Fruit fly (Drosophila melanogaster) whole organism, larva: Measurements from ENCODE around the gene Naprt.
A peak's percentile ranks its signal among the peaks of the same experiment; 100 is the strongest.

Experiments
- noc ChIP-seq: fragments of 200-800 bp; sonication (Bioruptor generic); optimal IDR thresholded peaks from 3 replicates; lab custom pipeline; 2019; ENCODE audit warnings: missing biosample characterization, mild to moderate bottlenecking, missing genetic modification characterization, moderate library complexity

Gene Naprt

DNA sequence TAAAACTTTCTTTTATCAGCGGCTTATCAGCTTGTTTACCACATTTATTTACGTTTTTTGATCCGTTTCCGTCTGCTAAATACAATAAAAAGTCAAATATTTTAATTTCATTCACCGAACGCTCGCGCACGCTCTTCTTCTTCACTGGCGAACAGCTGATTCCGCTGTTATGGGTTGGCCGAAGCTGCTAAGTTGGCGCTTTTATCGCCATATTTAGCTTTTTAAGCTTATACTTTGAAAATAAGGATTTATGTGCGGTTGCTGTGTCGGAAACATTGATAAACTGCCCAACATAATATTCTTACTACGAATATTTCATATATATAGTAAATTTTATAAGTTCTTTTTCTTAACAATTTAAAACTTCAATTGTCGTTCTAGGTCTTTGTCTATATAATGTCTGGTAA lies at the start of gene Naprt:
TSS of gene Naprt (minus strand) at position 159 of the 407 bp plus-strand sequence.
- no peak for TF ChIP-seq noc

DNA sequence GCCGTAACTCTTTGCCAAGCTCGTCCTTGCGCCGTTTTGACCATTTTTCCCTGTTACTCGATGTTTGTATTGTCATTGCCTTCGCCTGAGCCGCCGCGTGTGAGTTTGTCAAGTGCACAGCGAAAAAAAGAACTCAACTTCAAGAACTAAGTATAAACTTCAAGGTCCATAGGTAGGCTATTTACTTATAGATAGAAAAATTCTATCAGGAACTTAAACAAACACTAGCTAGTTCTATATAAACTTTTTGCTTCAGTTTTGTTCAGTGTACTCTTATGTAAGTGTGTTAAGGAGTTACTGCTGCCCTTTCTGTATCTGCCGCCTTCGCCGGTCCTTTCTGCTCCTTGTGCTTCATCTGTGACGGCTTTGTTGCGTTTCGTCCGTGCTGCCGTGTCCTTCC lies 48.5 kb upstream of the Naprt start:
- no peak for TF ChIP-seq noc

DNA sequence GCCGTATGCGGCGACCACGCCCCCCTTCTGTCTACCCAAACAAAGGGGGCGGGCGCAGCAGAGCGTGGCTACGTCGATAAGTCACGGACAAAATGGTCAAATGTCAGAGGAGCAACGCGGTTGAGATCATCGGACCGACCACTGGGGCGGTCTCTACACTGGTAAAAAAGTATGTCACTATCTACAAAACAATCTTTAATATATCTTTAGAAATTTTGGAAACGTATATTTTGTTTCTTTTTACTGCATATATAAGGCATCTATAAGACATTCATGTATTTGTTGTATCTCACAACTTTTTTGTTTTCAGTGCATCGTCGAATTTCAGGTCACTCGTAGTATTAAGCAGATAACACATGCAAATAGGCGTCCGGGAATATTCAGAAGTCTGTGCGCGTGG lies 43.6 kb upstream of the Naprt start:
- TF ChIP-seq noc, result no peak

DNA sequence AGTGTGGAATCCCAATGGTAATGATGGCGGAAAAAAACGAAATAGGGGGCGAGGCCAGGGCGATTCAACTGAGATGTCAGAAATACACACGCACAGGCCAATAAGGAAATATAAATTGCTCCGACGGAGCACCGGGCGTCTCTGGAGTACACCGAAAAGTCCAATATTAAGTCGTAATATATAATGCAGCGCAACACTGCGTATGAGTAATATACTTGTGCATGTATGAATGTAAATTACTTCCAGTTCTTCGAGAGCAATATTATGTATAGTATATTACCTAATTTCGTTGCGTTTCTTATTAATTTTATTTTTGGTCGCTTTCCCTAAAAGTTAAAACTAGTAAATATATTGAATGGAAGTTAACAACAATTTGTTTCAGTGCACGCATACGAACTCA lies 32.7 kb upstream of the Naprt start:
- TF ChIP-seq noc, result no peak

DNA sequence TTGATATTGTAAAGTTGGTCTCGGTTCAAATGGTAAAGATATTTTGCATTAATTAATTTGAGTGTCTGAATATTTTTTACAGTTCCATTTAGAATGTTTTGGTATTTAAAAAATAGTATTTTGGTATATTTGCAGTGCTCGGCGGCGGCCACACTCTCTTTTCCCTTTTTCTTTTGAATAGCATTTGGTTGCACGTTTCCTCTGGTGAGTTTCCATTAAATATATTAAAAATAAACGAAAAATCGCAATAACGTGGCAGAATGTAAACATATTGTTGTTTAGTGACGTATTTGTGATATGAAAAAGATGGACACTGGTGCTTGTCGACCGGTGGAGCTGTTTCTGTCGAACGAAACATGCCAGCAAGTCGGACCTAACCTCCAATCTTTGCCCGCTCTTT lies 29.7 kb upstream of the Naprt start, which contains the start of gene RpL40:
TSS of gene RpL40 (plus strand) at position 154 of the 400 bp plus-strand sequence.
- no peak for TF ChIP-seq noc

DNA sequence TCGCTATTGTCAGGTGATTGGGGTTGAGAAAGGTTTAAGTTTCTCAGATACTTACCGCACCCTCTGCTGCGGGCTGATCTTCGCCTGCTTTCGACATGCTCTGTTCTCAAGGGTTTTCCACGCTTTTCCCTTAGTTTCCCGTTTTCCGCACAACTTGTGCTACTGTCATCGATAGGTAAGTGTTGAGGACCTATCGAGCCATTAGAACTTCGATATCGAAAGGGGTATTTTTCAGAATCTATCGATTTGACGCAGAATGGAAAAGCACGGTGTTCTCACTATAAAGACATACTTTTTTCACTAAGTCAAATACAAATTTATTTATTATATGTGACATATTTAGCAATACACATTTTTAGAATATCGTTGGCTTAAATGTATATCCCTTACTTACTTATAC lies 28.9 kb upstream of the Naprt start, which contains the start of gene CG3702:
TSS of gene CG3702 (minus strand) at position 306 of the 400 bp plus-strand sequence.
- no peak for TF ChIP-seq noc

DNA sequence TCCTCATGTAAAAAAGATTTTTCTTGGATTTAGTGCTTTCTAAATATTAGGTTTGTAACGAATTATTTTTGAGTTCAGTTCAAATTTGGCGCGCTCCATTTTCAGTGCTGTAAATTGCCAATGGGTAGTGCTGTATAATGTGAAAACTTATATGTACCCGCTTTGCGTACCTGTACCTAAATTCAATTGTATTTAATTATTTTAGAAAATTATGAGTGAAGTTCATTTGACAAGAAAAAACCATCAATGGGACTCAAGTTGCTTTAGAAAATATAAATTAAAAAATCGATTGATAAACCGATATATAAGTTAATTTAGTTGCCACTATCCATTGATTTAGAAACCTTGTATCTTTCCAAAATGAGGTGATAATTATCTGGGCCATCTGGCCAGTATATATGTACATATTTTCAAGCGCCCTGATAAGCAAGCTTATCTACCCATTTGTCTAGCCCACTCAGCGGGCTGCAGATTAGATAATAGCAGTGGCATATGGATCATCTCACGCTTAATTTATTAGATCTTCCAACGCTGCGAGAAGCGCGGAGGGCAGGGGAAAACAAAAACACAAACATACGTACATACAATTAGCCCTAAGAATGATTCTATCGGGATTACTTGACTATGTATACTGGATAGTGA lies 26.4 kb upstream of the Naprt start:
- TF ChIP-seq noc, result peak; percentile 66

DNA sequence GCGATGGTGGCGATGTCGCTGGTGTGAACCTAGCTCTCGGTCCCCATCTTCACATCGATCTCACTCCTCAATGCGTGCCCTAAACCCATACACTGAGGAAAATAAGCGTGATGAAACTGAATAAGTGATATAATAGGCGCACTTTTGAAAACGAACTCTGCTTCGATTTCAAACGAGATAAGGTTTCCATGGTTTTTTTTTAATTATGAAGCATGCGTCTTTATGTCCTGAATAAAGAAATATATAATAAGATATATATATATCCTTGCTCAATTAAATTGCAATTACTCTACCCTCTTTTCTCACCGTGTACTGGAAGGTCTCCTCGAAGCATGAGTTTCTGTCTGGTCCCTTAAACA lies 25.0 kb upstream of the Naprt start:
- TF ChIP-seq noc, result peak; percentile 43

DNA sequence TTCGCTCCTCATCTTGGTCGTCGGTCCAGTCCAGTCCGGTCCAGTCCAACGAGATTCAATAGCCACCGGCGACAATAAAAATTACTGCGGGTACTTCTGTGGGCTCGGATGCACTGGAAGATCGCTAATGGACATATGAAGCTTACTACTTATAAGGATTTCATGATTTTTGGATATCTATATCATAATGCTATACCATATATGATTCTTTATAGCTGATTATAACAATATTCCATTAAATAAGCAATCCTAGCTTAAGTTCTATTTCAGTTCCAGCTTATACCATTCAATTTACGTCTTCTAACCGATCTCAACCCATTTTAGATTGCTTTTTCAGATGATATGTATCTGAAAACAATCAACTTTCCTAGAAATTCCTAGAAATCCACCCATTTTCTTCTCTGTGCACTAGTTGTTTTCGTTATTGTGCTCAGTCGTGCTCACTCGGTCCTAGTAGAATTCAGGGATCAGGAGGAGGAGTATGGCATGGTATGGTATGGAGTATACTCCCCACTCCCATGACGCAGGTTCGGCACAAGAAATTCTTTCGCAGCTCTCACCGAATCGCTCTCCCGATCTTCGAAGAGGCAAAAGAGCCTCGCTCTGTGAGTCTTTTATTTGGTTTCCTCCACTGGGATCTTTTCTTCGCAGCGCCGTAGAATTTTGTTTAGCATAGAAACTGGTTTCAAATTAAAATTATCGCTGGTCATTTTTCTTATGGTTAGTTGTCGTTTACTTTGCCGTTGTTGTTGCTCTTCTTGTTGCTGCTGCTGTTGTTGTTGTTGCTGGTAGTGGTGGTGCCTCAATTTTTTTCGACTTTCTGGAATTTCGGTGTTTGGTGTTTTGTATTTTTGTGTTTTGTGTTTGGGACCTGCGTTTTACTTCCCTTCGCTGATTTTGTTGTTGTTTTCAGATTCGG lies 24.4 kb upstream of the Naprt start:
- no peak for TF ChIP-seq noc

DNA sequence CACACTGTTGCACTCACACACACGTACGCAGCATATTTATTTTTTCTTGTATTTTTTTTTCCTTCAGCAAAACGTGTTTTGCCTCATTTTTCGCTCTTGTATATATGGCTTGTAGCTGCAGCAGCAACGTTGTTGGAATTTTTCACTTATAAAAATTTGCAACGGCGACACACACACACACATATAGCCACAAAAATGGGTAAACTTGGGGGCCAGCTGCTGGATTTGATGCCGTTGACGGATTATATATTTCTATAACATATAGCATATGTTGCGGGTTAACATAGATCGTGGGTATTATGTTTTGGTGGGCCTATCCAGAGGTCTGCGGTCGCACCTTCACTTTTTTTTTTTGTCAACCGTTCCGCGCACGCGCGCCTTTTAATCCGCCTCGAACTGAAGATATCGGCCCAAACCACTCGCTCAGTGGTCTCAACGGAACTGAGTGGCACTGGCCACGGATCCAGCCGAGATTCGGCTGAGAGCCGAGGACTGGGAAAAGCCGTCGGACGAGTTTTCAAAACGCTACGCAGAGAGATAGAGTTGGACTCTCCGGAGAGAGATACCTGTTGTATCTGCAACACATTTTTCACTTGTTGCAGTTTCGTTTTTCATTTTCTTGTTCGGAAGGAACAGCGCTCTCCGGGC lies 23.6 kb upstream of the Naprt start, which contains the start of gene ft:
TSS of gene ft (minus strand) at position 443 of the 648 bp plus-strand sequence.
- TF ChIP-seq noc, result no peak

DNA sequence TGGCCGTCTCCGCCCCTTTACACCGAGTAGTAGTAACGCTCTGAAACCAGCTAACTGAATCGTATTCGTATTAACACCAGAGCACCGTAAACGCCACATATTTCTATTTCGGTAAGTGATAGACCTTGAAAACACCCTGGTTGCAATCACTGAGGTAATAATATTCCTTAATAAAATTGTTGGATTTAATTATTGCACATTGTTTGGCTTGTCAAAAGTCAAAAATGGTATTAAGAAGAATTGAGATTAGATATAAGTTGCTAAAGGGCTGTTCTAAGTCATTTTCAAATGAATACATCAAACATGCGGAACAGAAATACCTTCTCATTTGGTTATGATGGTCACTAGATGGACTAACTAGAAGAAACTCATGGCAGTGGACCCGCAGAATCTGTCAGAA lies 20.9 kb upstream of the Naprt start:
- TF ChIP-seq noc, result peak; percentile 65

DNA sequence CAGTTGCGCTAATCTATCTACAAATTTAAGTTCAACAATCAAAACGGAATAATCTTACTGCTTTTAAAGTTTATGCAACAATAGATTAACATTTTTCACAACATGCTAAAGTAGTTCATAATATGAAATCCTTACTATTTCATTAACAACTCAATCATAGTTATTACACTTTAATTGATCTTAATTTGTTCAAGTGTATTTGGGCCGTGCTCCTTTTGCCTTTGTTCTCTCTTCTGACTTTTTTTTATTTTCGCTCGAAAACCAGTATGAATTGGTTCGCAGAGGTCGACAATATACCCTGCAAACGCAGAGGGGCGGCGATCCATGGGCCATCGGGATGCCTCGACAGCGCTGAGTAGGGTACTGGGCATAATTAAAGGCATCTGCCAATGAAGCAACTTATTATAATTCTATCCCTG lies 13.5 kb upstream of the Naprt start:
- no peak for TF ChIP-seq noc

DNA sequence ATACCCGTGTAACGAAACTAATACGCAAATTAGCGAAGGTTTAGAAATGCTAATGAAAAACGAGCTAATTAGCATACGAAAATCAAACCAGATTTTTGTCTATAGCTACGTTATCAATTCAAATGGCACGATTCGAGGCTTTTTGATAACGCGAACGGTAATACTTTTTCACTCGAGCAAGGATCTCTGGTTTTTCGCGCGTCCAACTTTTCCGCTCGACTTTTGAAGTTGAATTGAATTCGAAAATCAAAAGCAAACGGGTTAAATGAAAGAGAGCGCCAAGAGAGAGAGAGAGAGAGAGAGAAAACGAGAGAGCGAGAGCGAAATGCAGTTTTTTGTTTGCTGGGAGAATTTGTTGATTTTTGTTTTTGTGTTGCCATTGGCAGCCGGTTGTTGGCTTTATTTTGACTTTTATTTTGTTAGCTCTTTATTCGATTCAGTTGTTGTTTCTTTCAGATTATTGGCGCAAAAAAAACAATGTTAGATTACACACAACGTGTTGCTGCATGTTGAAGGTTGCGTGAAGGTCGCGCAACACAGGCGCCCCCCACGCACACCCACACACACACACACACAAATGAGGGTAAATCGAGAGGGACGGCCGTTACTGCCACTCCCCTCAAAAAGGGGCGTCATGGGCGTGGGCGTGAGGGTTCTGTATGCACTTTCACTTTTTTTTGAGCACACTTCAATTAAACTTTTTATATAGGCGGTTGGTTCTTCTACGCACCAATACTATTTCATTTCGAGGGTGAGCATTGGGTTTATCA lies 543 bp downstream of the Naprt start:
- TF ChIP-seq noc, result no peak

DNA sequence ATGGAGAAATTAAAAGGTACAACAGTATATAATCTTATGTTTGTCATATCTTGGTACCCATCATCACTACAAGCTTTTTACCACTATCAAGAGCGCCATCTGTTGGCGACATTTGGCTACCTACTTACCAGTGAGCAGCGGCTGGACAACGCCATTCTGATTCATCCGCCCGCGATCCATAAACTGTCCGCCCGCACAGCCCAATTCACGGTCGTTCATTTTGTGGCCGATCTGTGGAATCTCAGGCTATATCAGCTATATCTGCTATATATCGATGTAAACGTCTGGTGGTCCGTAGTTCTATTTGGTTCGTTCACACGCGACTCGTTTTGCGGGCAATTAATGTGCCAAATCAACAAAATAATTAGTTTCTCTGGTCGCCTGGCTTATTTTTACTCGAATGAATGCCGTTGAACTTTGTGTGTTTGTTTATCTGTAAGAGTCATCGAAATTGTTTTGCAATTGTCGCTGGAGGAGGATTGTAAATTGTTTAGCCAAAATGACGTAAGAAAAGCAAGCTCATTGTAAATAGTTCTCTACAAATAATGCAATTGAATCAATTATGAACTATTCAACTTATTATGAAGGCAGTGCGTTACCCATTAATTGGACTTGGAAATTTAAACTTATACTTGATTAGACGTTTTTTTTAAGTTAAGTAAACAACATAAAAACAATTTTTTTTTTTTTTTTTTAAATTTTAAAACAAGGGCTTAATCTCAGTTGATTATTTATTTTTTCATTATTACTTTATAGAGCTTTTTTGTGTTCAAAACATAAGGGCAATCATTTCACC lies 1.3 kb downstream of the Naprt start:
- TF ChIP-seq noc, result no peak

DNA sequence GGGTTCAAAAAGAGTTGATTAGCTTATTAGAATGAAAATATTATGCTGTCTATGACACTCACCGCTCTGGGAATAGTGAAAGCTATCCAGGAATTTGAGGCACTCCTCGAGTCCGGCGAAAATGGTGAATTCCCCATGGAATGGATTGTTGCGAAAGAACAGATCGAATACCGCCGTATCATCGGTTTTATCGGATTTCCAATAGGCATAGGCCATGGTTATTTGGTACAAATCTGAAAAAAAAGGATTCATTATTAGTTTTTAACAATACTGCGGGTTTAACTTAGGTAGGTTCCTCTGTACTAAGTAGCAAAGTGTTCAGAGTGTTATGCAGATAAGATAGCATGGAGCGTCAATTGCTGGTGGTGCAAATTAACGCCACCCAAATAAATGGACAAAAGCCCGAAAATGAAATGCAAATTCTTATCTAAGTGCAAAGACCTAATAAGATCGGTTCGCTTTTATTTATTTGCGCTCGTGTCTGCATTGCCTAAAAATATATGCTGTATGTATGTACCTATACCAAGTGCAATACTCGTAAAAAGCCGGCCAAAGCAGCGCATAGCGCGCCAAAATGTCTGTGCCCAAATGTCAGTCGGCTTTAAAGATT lies 2.1 kb downstream of the Naprt start:
- peak; percentile 70 for TF ChIP-seq noc
